Worm (Caenorhabditis elegans) whole organism, dauer: ENCODE data around the gene arrd-8.

Experiments
- unc-62 ChIP-seq: sonication (generic microtip); optimal IDR thresholded peaks from 2 replicates; lab custom pipeline; 2017; ENCODE audit warnings: missing biosample characterization, missing genetic modification reagents, missing genetic modification characterization

The arrd-8 gene

ce11 chrII:12064680-12065135 lies at the start of gene arrd-8:
TSS of gene arrd-8 (plus strand) at chrII:12065085.
- TF ChIP-seq unc-62 = no peak

- TF ChIP-seq unc-62 = no peak
Observed at ce11 chrII:12023315-12023878, 41.5 kb upstream of the arrd-8 start, which contains the start of gene Y17G7B.12. TSS of gene Y17G7B.12 (plus strand) at chrII:12023861.

ce11 chrII:12027697-12028245 lies 37.1 kb upstream of the arrd-8 start, which contains the start of gene Y17G7B.8:
TSS of gene Y17G7B.8 (minus strand) at chrII:12027747.
- no peak for TF ChIP-seq unc-62

- no peak for TF ChIP-seq unc-62
Observed at ce11 chrII:12028707-12029106, 36.2 kb upstream of the arrd-8 start.

ce11 chrII:12036075-12036474 lies 28.8 kb upstream of the arrd-8 start:
- no peak for TF ChIP-seq unc-62

- TF ChIP-seq unc-62 = no peak
Observed at ce11 chrII:12036516-12036915, 28.4 kb upstream of the arrd-8 start, which contains the start of gene cyn-16. TSS of gene cyn-16 (minus strand) at chrII:12036742.

- no peak for TF ChIP-seq unc-62
Observed at ce11 chrII:12039039-12039438, 25.8 kb upstream of the arrd-8 start, which contains the start of gene tpi-1. TSS of gene tpi-1 (minus strand) at chrII:12039139.

ce11 chrII:12040167-12040566 lies 24.7 kb upstream of the arrd-8 start:
- TF ChIP-seq unc-62 = no peak

- no peak for TF ChIP-seq unc-62
Observed at ce11 chrII:12041116-12041515, 23.8 kb upstream of the arrd-8 start.

ce11 chrII:12042108-12042960 lies 22.6 kb upstream of the arrd-8 start, which contains the start of gene ippk-1:
TSS of gene ippk-1 (plus strand) at chrII:12042910.
- TF ChIP-seq unc-62 = no peak

ce11 chrII:12049281-12049680 lies 15.6 kb upstream of the arrd-8 start, which contains the start of gene nadk-2:
TSS of gene nadk-2 (plus strand) at chrII:12049581.
- no peak for TF ChIP-seq unc-62

ce11 chrII:12050607-12051006 lies 14.3 kb upstream of the arrd-8 start:
- no peak for TF ChIP-seq unc-62

ce11 chrII:12051601-12052000 lies 13.3 kb upstream of the arrd-8 start:
- no peak for TF ChIP-seq unc-62

- TF ChIP-seq unc-62 = no peak
Observed at ce11 chrII:12052136-12052535, 12.7 kb upstream of the arrd-8 start.

- no peak for TF ChIP-seq unc-62
Observed at ce11 chrII:12052924-12053323, 12.0 kb upstream of the arrd-8 start.

- no peak for TF ChIP-seq unc-62
Observed at ce11 chrII:12053486-12053885, 11.4 kb upstream of the arrd-8 start.

ce11 chrII:12054150-12054549 lies 10.7 kb upstream of the arrd-8 start:
- TF ChIP-seq unc-62 = no peak
